Worm (Caenorhabditis elegans): ENCODE results near the gene fat-2.

ce11 chrIV:13282778-13283177 lies 40.9 kb upstream of the fat-2 start, which contains the start of gene cpsf-3:
- TF ChIP-seq F22D6.2 (tag; optimal IDR thresholded peaks at IDR 0.05), result no peak
- no peak for TF ChIP-seq lsy-27 (tag; optimal IDR thresholded peaks at IDR 0.05; ENCODE audit: borderline replicate concordance, insufficient read depth)
- TF ChIP-seq F55B11.4 (tag; optimal IDR thresholded peaks at IDR 0.05; ENCODE audit: borderline replicate concordance, insufficient read depth), result no peak
- no peak for TF ChIP-seq ZK185.1 (tag; optimal IDR thresholded peaks at IDR 0.05; ENCODE audit: poor library complexity, severe bottlenecking)
- TF ChIP-seq lir-1 (GFP tag; conservative IDR thresholded peaks at IDR 0.05), result no peak
- TF ChIP-seq bed-2 (GFP tag; IDR thresholded peaks at IDR 0.05), result no peak
- TF ChIP-seq madf-6 (GFP tag; IDR thresholded peaks at IDR 0.05), result no peak
- no peak for TF ChIP-seq lsl-1 (GFP tag; optimal IDR thresholded peaks at IDR 0.05)
- TF ChIP-seq madf-3 (GFP tag; IDR thresholded peaks at IDR 0.05), result no peak
- no peak for TF ChIP-seq tbp1 (GFP tag; optimal IDR thresholded peaks at IDR 0.05)
- TF ChIP-seq atf-7 (tag; optimal IDR thresholded peaks at IDR 0.05), result no peak
- no peak for TF ChIP-seq B0035.1 (tag; optimal IDR thresholded peaks at IDR 0.05)
- no peak for TF ChIP-seq lin-54 (GFP tag; optimal IDR thresholded peaks at IDR 0.05)
- TF ChIP-seq sea-2 (GFP tag; IDR thresholded peaks at IDR 0.05), result no peak

Measured in whole organism, young adult.